Worm (Caenorhabditis elegans) whole organism, L3 larva: ENCODE measurements around the gene C16C8.22.

Source experiments
- daf-12 ChIP-seq: fragments of 150-350 bp; optimal IDR thresholded peaks from 2 replicates; lab custom pipeline; 2014; ENCODE audit warnings: missing biosample characterization, missing genetic modification reagents, missing genetic modification characterization
- lin-39 ChIP-seq: fragments of 150-350 bp; optimal IDR thresholded peaks from 2 replicates; lab custom pipeline; 2018; ENCODE audit warnings: missing biosample characterization, missing genetic modification reagents, missing genetic modification characterization
- nhr-12 ChIP-seq: fragments of 150-350 bp; optimal IDR thresholded peaks from 2 replicates; lab custom pipeline; 2014; ENCODE audit warnings: missing biosample characterization, missing genetic modification characterization
- nhr-43 ChIP-seq: sonication (generic microtip); optimal IDR thresholded peaks from 2 replicates; lab custom pipeline; 2016; ENCODE audit warnings: mild to moderate bottlenecking, missing genetic modification characterization, missing compliant biosample characterization; ENCODE audit not compliant: poor library complexity, severe bottlenecking
- pha-4 ChIP-seq: fragments of 150-350 bp; optimal IDR thresholded peaks from 2 replicates; lab custom pipeline; 2014; ENCODE audit warnings: missing biosample characterization, missing genetic modification reagents, missing genetic modification characterization
- snpc-4 ChIP-seq: fragments of 150-350 bp; optimal IDR thresholded peaks from 2 replicates; lab custom pipeline; 2014; ENCODE audit warnings: missing biosample characterization, missing genetic modification characterization
- unc-62 ChIP-seq: fragments of 150-350 bp; sonication (generic microtip); optimal IDR thresholded peaks from 4 replicates; lab custom pipeline; 2014; ENCODE audit warnings: missing biosample characterization, missing genetic modification reagents, missing genetic modification characterization
- ztf-4 ChIP-seq: fragments of 150-350 bp; optimal IDR thresholded peaks from 2 replicates; lab custom pipeline; 2014; ENCODE audit warnings: missing biosample characterization, missing genetic modification characterization

ce11 chrII:3399212-3399611, 43.8 kb downstream of the C16C8.22 start, which contains the start of gene nep-9:
- TF ChIP-seq unc-62, result no peak
- no peak for TF ChIP-seq nhr-12 (tag; lab: Kevin White, UChicago)
- no peak for TF ChIP-seq pha-4 (tag; lab: Kevin White, UChicago)
- TF ChIP-seq daf-12 (tag; lab: Kevin White, UChicago), result no peak
- no peak for TF ChIP-seq nhr-43 (tag; lab: Kevin White, UChicago)
- TF ChIP-seq ztf-4 (tag; lab: Kevin White, UChicago), result no peak
- no peak for TF ChIP-seq lin-39 (tag; lab: Kevin White, UChicago)
- no peak for TF ChIP-seq snpc-4 (tag; lab: Kevin White, UChicago)
